Fruit fly (Drosophila melanogaster) whole organism, embryonic: Measurements from ENCODE around the gene Agpat2.

Experiments
- Abd-B ChIP-seq: fragments of 200-800 bp; sonication (Bioruptor generic); optimal IDR thresholded peaks from 2 replicates; lab custom pipeline; 2018; ENCODE audit warnings: missing biosample characterization, mild to moderate bottlenecking, missing genetic modification characterization, moderate library complexity
- Awh ChIP-seq: fragments of 200-800 bp; sonication (Bioruptor generic); IDR thresholded peaks from 2 replicates; pipeline ENCODE4, ENCODE4 v1.3.6; 2022; ENCODE audit warnings: missing biosample characterization, missing genetic modification characterization
- BEAF-32 ChIP-seq: fragments of 200-800 bp; sonication (Bioruptor generic); optimal IDR thresholded peaks from 3 replicates; lab custom pipeline; 2017; ENCODE audit warnings: missing biosample characterization, missing genetic modification characterization, mild to moderate bottlenecking, moderate library complexity, missing genetic modification reagents
- Bteb2 ChIP-seq: fragments of 200-800 bp; sonication (Bioruptor generic); optimal IDR thresholded peaks from 2 replicates; lab custom pipeline; 2016; ENCODE audit warnings: missing biosample characterization, missing genetic modification characterization
- CG10431 ChIP-seq: fragments of 200-800 bp; sonication (Bioruptor generic); optimal IDR thresholded peaks from 3 replicates; lab custom pipeline; 2018; ENCODE audit warnings: missing biosample characterization, mild to moderate bottlenecking, missing genetic modification characterization
- CG10462 ChIP-seq: fragments of 200-800 bp; sonication (Bioruptor generic); optimal IDR thresholded peaks from 2 replicates; lab custom pipeline; 2016; ENCODE audit warnings: missing biosample characterization, missing genetic modification characterization
- CG11456 ChIP-seq: fragments of 200-800 bp; sonication (Bioruptor generic); IDR thresholded peaks from 3 replicates; pipeline ENCODE4 v1.3.6; 2022; ENCODE audit warnings: missing biosample characterization, missing genetic modification characterization
- CG1233 ChIP-seq: fragments of 200-800 bp; sonication (Bioruptor generic); optimal IDR thresholded peaks from 4 replicates; lab custom pipeline; 2018; ENCODE audit warnings: missing biosample characterization, mild to moderate bottlenecking, missing genetic modification characterization
- CG13296 ChIP-seq: fragments of 200-800 bp; sonication (Bioruptor generic); optimal IDR thresholded peaks from 3 replicates; lab custom pipeline; 2018; ENCODE audit warnings: missing biosample characterization, mild to moderate bottlenecking, missing genetic modification characterization
- CG14860 ChIP-seq: fragments of 200-800 bp; sonication (Bioruptor generic); IDR thresholded peaks from 3 replicates; pipeline ENCODE4 v1.3.6; 2022; ENCODE audit warnings: missing biosample characterization, missing genetic modification characterization; ENCODE audit not compliant: partially characterized antibody
- CG14965 ChIP-seq: fragments of 200-800 bp; sonication (Bioruptor generic); optimal IDR thresholded peaks from 2 replicates; lab custom pipeline; 2016; ENCODE audit warnings: missing biosample characterization, missing genetic modification characterization, borderline replicate concordance
- CG15514 ChIP-seq: fragments of 200-800 bp; sonication (Bioruptor generic); optimal IDR thresholded peaks from 3 replicates; lab custom pipeline; 2017; ENCODE audit warnings: missing biosample characterization, missing genetic modification characterization, mild to moderate bottlenecking, moderate library complexity, missing genetic modification reagents
- CG17328 ChIP-seq: fragments of 200-800 bp; sonication (Bioruptor generic); IDR thresholded peaks from 2 replicates; pipeline ENCODE4 v1.3.6; 2022; ENCODE audit warnings: missing biosample characterization, missing genetic modification characterization
- CG17829 ChIP-seq: fragments of 200-800 bp; optimal IDR thresholded peaks from 2 replicates; lab custom pipeline; 2019; ENCODE audit warnings: missing biosample characterization, mild to moderate bottlenecking, missing genetic modification characterization, moderate library complexity
- CG17912 ChIP-seq: fragments of 200-800 bp; sonication (Bioruptor generic); optimal IDR thresholded peaks from 2 replicates; lab custom pipeline; 2018; ENCODE audit warnings: missing biosample characterization, mild to moderate bottlenecking, missing genetic modification characterization
- CG1832 ChIP-seq: fragments of 200-800 bp; sonication (Bioruptor generic); optimal IDR thresholded peaks from 2 replicates; lab custom pipeline; 2017; ENCODE audit warnings: missing biosample characterization, mild to moderate bottlenecking, missing genetic modification characterization, inconsistent platforms
- CG18619 ChIP-seq: fragments of 200-800 bp; sonication (Bioruptor generic); optimal IDR thresholded peaks from 3 replicates; lab custom pipeline; 2017; ENCODE audit warnings: missing biosample characterization, mild to moderate bottlenecking, missing genetic modification characterization
- CG2120 ChIP-seq: fragments of 200-800 bp; sonication (Bioruptor generic); optimal IDR thresholded peaks from 3 replicates; lab custom pipeline; 2016; ENCODE audit warnings: missing biosample characterization, missing genetic modification characterization
- CG2199 ChIP-seq: fragments of 200-800 bp; sonication (Bioruptor generic); IDR thresholded peaks from 3 replicates; pipeline ENCODE4 v1.3.6; 2022; ENCODE audit warnings: missing biosample characterization, missing genetic modification characterization
- CG2712 ChIP-seq: fragments of 200-800 bp; optimal IDR thresholded peaks from 3 replicates; lab custom pipeline; 2019; ENCODE audit warnings: missing biosample characterization, mild to moderate bottlenecking, missing genetic modification characterization, moderate library complexity
- CG3847 ChIP-seq: fragments of 200-800 bp; sonication (Bioruptor generic); IDR thresholded peaks from 2 replicates; pipeline ENCODE4 v1.3.6; 2022; ENCODE audit warnings: missing biosample characterization, missing genetic modification characterization
- CG4707 ChIP-seq: fragments of 200-800 bp; sonication (Bioruptor generic); optimal IDR thresholded peaks from 2 replicates; lab custom pipeline; 2018; ENCODE audit warnings: missing biosample characterization, mild to moderate bottlenecking, missing genetic modification characterization, moderate library complexity
- CG4854 ChIP-seq: fragments of 200-800 bp; sonication (Bioruptor generic); optimal IDR thresholded peaks from 2 replicates; lab custom pipeline; 2016; ENCODE audit warnings: missing biosample characterization, missing genetic modification characterization, inconsistent platforms
- CG5953 ChIP-seq: fragments of 200-800 bp; sonication (Bioruptor generic); IDR thresholded peaks from 2 replicates; pipeline ENCODE4 v1.3.6; 2022; ENCODE audit warnings: missing biosample characterization, missing genetic modification characterization
- CG6683 ChIP-seq: fragments of 200-800 bp; sonication (Bioruptor generic); optimal IDR thresholded peaks from 2 replicates; lab custom pipeline; 2017; ENCODE audit warnings: missing biosample characterization, mild to moderate bottlenecking, missing genetic modification characterization, missing genetic modification reagents
- CG6791 ChIP-seq: fragments of 200-800 bp; sonication (Bioruptor generic); IDR thresholded peaks from 3 replicates; pipeline ENCODE4 v1.3.6; 2022; ENCODE audit warnings: missing biosample characterization, missing genetic modification characterization; ENCODE audit not compliant: partially characterized antibody
- CG7372 ChIP-seq: fragments of 200-800 bp; sonication (Bioruptor generic); IDR thresholded peaks from 2 replicates; pipeline ENCODE4 v1.3.6; 2022; ENCODE audit warnings: missing biosample characterization, missing genetic modification characterization
- CG7556 ChIP-seq: fragments of 200-800 bp; sonication (Bioruptor generic); optimal IDR thresholded peaks from 2 replicates; lab custom pipeline; 2017; ENCODE audit warnings: missing biosample characterization, mild to moderate bottlenecking, missing genetic modification characterization
- CG7745 ChIP-seq: fragments of 200-800 bp; sonication (Bioruptor generic); optimal IDR thresholded peaks from 2 replicates; lab custom pipeline; 2018; ENCODE audit warnings: missing biosample characterization, mild to moderate bottlenecking, missing genetic modification characterization, moderate library complexity
- CG7987 ChIP-seq: fragments of 200-800 bp; sonication (Bioruptor generic); optimal IDR thresholded peaks from 2 replicates; lab custom pipeline; 2018; ENCODE audit warnings: missing biosample characterization, mild to moderate bottlenecking, missing genetic modification characterization, moderate library complexity
- CG9437 ChIP-seq: fragments of 200-800 bp; sonication (Bioruptor generic); optimal IDR thresholded peaks from 2 replicates; lab custom pipeline; 2018; ENCODE audit warnings: missing biosample characterization, mild to moderate bottlenecking, missing genetic modification characterization
- CG9609 ChIP-seq: fragments of 200-800 bp; sonication (Bioruptor generic); optimal IDR thresholded peaks from 3 replicates; lab custom pipeline; 2016; ENCODE audit warnings: missing biosample characterization, missing genetic modification characterization
- CG9876 ChIP-seq: fragments of 200-800 bp; sonication (Bioruptor generic); optimal IDR thresholded peaks from 2 replicates; lab custom pipeline; 2016; ENCODE audit warnings: missing biosample characterization, missing genetic modification characterization
- MBD-R2 ChIP-seq: fragments of 200-800 bp; sonication (Bioruptor generic); IDR thresholded peaks from 2 replicates; pipeline ENCODE4 v1.3.6; 2022; ENCODE audit warnings: missing biosample characterization, missing genetic modification characterization
- Mrtf ChIP-seq: fragments of 200-800 bp; sonication (Bioruptor generic); IDR thresholded peaks from 3 replicates; pipeline ENCODE4 v1.3.6; 2022; ENCODE audit warnings: missing biosample characterization, missing genetic modification characterization
- Nf-YC ChIP-seq: fragments of 200-800 bp; optimal IDR thresholded peaks from 3 replicates; lab custom pipeline; 2019; ENCODE audit warnings: missing biosample characterization, mild to moderate bottlenecking, missing genetic modification characterization, moderate library complexity
- Tbp ChIP-seq: fragments of >200 bp; optimal IDR thresholded peaks from 2 replicates; lab custom pipeline; 2018; ENCODE audit warnings: missing biosample characterization, missing genetic modification characterization
- Xbp1 ChIP-seq: fragments of 200-800 bp; sonication (Bioruptor generic); optimal IDR thresholded peaks from 3 replicates; lab custom pipeline; 2016; ENCODE audit warnings: missing biosample characterization, mild to moderate bottlenecking, missing genetic modification characterization
- amos ChIP-seq: fragments of 200-800 bp; sonication (Bioruptor generic); IDR thresholded peaks from 2 replicates; pipeline ENCODE4 v1.3.6; 2022; ENCODE audit warnings: missing biosample characterization, missing genetic modification characterization; ENCODE audit not compliant: partially characterized antibody
- ara ChIP-seq: fragments of 200-800 bp; sonication (Bioruptor generic); IDR thresholded peaks from 2 replicates; pipeline ENCODE4 v1.3.6; 2022; ENCODE audit warnings: missing biosample characterization, missing genetic modification characterization
- esg ChIP-seq: fragments of 200-800 bp; sonication (Bioruptor generic); conservative IDR thresholded peaks from 2 replicates; pipeline ENCODE4 v1.3.6; 2022; ENCODE audit warnings: missing biosample characterization, missing genetic modification characterization
- gsb-n ChIP-seq: fragments of 200-800 bp; sonication (Bioruptor generic); optimal IDR thresholded peaks from 3 replicates; lab custom pipeline; 2018; ENCODE audit warnings: missing biosample characterization, mild to moderate bottlenecking, missing genetic modification characterization
- insv ChIP-seq, 2 experiments: fragments of 200-800 bp; sonication (Bioruptor generic); optimal IDR thresholded peaks; 3 replicates each; lab custom pipeline; 2016 to 2018; ENCODE audit warnings: missing biosample characterization in 2 of 2, missing genetic modification characterization in 2 of 2
- jigr1 ChIP-seq: fragments of 200-800 bp; sonication (Bioruptor generic); IDR thresholded peaks from 3 replicates; pipeline ENCODE4 v1.3.6; 2022; ENCODE audit warnings: missing biosample characterization, missing genetic modification characterization
- mam ChIP-seq: fragments of 200-800 bp; sonication (Bioruptor generic); optimal IDR thresholded peaks from 3 replicates; lab custom pipeline; 2016; ENCODE audit warnings: missing biosample characterization, missing genetic modification characterization
- phol ChIP-seq: fragments of 200-800 bp; sonication (Bioruptor generic); optimal IDR thresholded peaks from 3 replicates; lab custom pipeline; 2018; ENCODE audit warnings: missing biosample characterization, mild to moderate bottlenecking, missing genetic modification characterization, moderate library complexity
- salm ChIP-seq: fragments of 200-800 bp; sonication (Bioruptor generic); optimal IDR thresholded peaks from 2 replicates; lab custom pipeline; 2018; ENCODE audit warnings: missing biosample characterization, mild to moderate bottlenecking, missing genetic modification characterization
- sisA ChIP-seq: fragments of 200-800 bp; sonication (Bioruptor generic); IDR thresholded peaks from 2 replicates; pipeline ENCODE4 v1.3.6; 2022; ENCODE audit warnings: missing biosample characterization, missing genetic modification characterization
- sqz ChIP-seq: fragments of 200-800 bp; sonication (Bioruptor generic); optimal IDR thresholded peaks from 3 replicates; lab custom pipeline; 2018; ENCODE audit warnings: missing biosample characterization, mild to moderate bottlenecking, missing genetic modification characterization
- wek ChIP-seq: fragments of 200-800 bp; sonication (Bioruptor generic); optimal IDR thresholded peaks from 3 replicates; lab custom pipeline; 2018; ENCODE audit warnings: missing biosample characterization, mild to moderate bottlenecking, missing genetic modification characterization, moderate library complexity
- zen ChIP-seq: fragments of 200-800 bp; sonication (Bioruptor generic); optimal IDR thresholded peaks from 3 replicates; lab custom pipeline; 2018; ENCODE audit warnings: missing biosample characterization, mild to moderate bottlenecking, missing genetic modification characterization, moderate library complexity

Gene Agpat2

dm6 chr2L:8488735-8489134, 24.9 kb upstream of the Agpat2 start, which contains the start of gene CG13088 (continued):
- TF ChIP-seq phol (peak; percentile 43), CG7987 (GFP tag; lab: Kevin White, UChicago) (peak; percentile 36), CG10462 (GFP tag; lab: Kevin White, UChicago) (no peak), Awh (GFP tag; lab: Robert Waterston, UW) (no peak), jigr1 (GFP tag; lab: Robert Waterston, UW) (no peak), sqz (no peak), MBD-R2 (GFP tag; lab: Robert Waterston, UW) (peak; percentile 94), ara (no peak), Tbp (GFP tag; lab: Kevin White, UChicago) (no peak), CG4854 (peak; percentile 20), CG15514 (GFP tag; lab: Kevin White, UChicago) (peak; percentile 61), CG6683 (no peak), CG17912 (GFP tag; lab: Kevin White, UChicago) (no peak), CG17328 (no peak), wek (GFP tag; lab: Kevin White, UChicago) (no peak), CG2120 (GFP tag; lab: Kevin White, UChicago) (peak; percentile 69), CG18619 (GFP tag; lab: Kevin White, UChicago) (peak; percentile 4), CG1832 (no peak), insv (GFP tag; optimal IDR thresholded peaks at IDR 0.05; lab: Kevin White, UChicago) (no peak), CG9609 (GFP tag; lab: Kevin White, UChicago) (no peak), CG7556 (GFP tag; lab: Kevin White, UChicago) (no peak), CG7745 (tag; lab: Kevin White, UChicago) (no peak), Bteb2 (GFP tag; lab: Kevin White, UChicago) (peak; percentile 35), CG5953 (GFP tag; lab: Robert Waterston, UW) (no peak), Xbp1 (GFP tag; lab: Kevin White, UChicago) (peak; percentile 46), CG9876 (GFP tag; lab: Kevin White, UChicago) (no peak), esg (GFP tag; lab: Robert Waterston, UW) (no peak), CG13296 (GFP tag; lab: Kevin White, UChicago) (no peak), salm (no peak), BEAF-32 (GFP tag; lab: Kevin White, UChicago) (peak; percentile 21), gsb-n (tag; lab: Kevin White, UChicago) (no peak), Nf-YC (tag; lab: Kevin White, UChicago) (no peak), amos (peak; percentile 17; the same call in 1 of the 2 replicates), CG11456 (GFP tag; lab: Robert Waterston, UW) (peak; percentile 47; the same call in 1 of the 3 replicates), CG4707 (GFP tag; lab: Kevin White, UChicago) (no peak), CG2199 (GFP tag; lab: Robert Waterston, UW) (no peak), CG9437 (GFP tag; lab: Kevin White, UChicago) (no peak), CG17829 (peak; percentile 36), CG7372 (GFP tag; lab: Robert Waterston, UW) (no peak), CG3847 (GFP tag; lab: Robert Waterston, UW) (peak; percentile 67), Abd-B (GFP tag; lab: Kevin White, UChicago) (no peak), CG14965 (no peak), CG10431 (no peak), CG1233 (GFP tag; lab: Kevin White, UChicago) (peak; percentile 9), sisA (GFP tag; lab: Robert Waterston, UW) (no peak), CG14860 (GFP tag; lab: Robert Waterston, UW) (no peak), CG6791 (GFP tag; lab: Robert Waterston, UW) (no peak), zen (tag; lab: Kevin White, UChicago) (peak; percentile 36), Mrtf (GFP tag; lab: Robert Waterston, UW) (no peak), CG2712 (tag; lab: Kevin White, UChicago) (no peak), mam (GFP tag; lab: Kevin White, UChicago) (peak; percentile 60)
